Fruit fly (Drosophila melanogaster): ENCODE data around the gene Ass.

DNA sequence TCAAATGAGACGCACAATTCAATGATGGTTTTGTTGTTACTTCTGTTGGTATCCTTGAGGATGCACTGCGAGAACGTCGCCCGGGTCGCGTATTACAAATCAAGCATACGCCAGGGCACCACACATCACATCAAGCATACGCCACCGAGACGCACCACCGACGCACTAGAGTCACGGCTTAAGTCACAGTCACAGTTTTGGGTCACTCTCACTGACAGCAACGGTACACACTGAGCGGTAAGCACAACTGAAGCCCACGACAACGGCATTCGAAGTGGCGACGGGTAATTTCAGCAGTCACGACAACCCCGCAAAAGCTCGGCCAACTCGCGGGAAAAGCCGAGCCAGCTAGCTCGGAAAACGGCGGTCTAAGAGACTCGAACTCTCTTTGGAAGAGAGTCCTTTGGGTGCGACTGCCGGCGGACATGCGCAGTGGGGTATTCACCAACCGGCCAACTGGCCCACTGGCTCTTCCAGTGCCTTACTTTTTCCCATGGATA is 51.1 kb downstream of the Ass start, which contains the start of gene dpr11:
- TF ChIP-seq CG14711 (tag; optimal IDR thresholded peaks at IDR 0.05) (no peak), Clk (GFP tag; optimal IDR thresholded peaks at IDR 0.05) (no peak), CG7045 (GFP tag; optimal IDR thresholded peaks at IDR 0.05) (no peak), CG33017 (tag; optimal IDR thresholded peaks at IDR 0.05) (no peak), CG7101 (tag; optimal IDR thresholded peaks at IDR 0.05) (no peak), Mnt (GFP tag; optimal IDR thresholded peaks at IDR 0.05) (no peak), kay (GFP tag; ENCODE audit: borderline replicate concordance) (no peak), cic (GFP tag; optimal IDR thresholded peaks at IDR 0.05) (no peak)
